Worm (Caenorhabditis elegans) whole organism, L4 larva: ENCODE data around the gene cee-1.

ENCODE experiments used
- nhr-237 ChIP-seq: sonication (generic microtip); optimal IDR thresholded peaks from 2 replicates; lab custom pipeline; 2017; ENCODE audit warnings: missing biosample characterization, missing genetic modification characterization
- zag-1 ChIP-seq: fragments of 150-350 bp; optimal IDR thresholded peaks from 2 replicates; lab custom pipeline; 2014; ENCODE audit warnings: missing biosample characterization, missing genetic modification characterization

DNA sequence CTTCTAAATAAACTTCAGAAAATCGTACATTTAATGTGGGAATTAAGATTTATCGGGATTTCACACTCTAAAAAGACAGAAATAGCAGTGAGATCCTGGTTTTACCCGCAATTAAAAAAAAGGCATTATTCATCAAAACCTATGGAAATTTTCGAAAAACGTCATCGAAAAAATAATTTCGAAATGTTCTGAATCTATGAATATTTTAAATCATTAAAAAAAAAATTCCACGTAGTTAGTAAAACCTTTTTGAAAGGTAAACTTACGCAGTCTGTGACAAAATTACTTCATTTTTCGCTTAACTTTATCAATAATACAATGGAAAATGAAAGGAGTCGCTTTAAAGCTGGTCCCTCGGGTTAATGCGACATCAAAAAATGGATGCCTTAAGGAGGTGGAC, 44.1 kb downstream of the cee-1 start, which contains the start of gene C26E6.1:
- TF ChIP-seq zag-1 (tag; lab: Kevin White, UChicago) (no peak), nhr-237 (tag; lab: Kevin White, UChicago) (no peak)
